Worm (Caenorhabditis elegans) whole organism, early embryonic: ENCODE results near the gene unc-84.

Experiments used
- B0310.2 ChIP-seq: sonication (generic microtip); optimal IDR thresholded peaks from 2 replicates; lab custom pipeline; 2016; ENCODE audit warnings: mild to moderate bottlenecking, missing genetic modification characterization, missing compliant biosample characterization
- F13C5.2 ChIP-seq: sonication (generic microtip); optimal IDR thresholded peaks from 2 replicates; lab custom pipeline; 2017; ENCODE audit warnings: mild to moderate bottlenecking, missing genetic modification characterization, inconsistent platforms, missing compliant biosample characterization
- aly-1 ChIP-seq: sonication (generic microtip); optimal IDR thresholded peaks from 2 replicates; lab custom pipeline; 2016; ENCODE audit warnings: missing genetic modification characterization, missing compliant biosample characterization
- ama-1 ChIP-seq: fragments of 150-350 bp; optimal IDR thresholded peaks from 2 replicates; lab custom pipeline; 2014
- ceh-13 ChIP-seq: fragments of 200-800 bp; sonication (Bioruptor generic); optimal IDR thresholded peaks from 2 replicates; lab custom pipeline; 2018; ENCODE audit warnings: mild to moderate bottlenecking, missing genetic modification characterization, missing compliant biosample characterization
- ets-7 ChIP-seq: sonication (generic microtip); optimal IDR thresholded peaks from 2 replicates; lab custom pipeline; 2016; ENCODE audit warnings: missing genotype, missing genetic modification characterization, missing compliant biosample characterization
- hmg-4 ChIP-seq: fragments of 200-800 bp; sonication (Bioruptor generic); optimal IDR thresholded peaks from 2 replicates; lab custom pipeline; 2018; ENCODE audit warnings: mild to moderate bottlenecking, missing genetic modification characterization, missing compliant biosample characterization
- scrt-1 ChIP-seq: fragments of 200-800 bp; sonication (Bioruptor generic); IDR thresholded peaks from 2 replicates; pipeline ENCODE4 v1.3.6; 2022; ENCODE audit warnings: missing genetic modification characterization, missing compliant biosample characterization
- sea-1 ChIP-seq: fragments of 200-800 bp; sonication (Bioruptor generic); conservative IDR thresholded peaks from 2 replicates; pipeline ENCODE4 v1.3.6; 2022; ENCODE audit warnings: missing genetic modification characterization, missing compliant biosample characterization
- tbx-11 ChIP-seq: fragments of 200-800 bp; sonication (Bioruptor generic); IDR thresholded peaks from 2 replicates; pipeline ENCODE4 v1.3.6; 2022; ENCODE audit warnings: missing genetic modification characterization, missing compliant biosample characterization
- tbx-37 ChIP-seq: fragments of 200-800 bp; sonication (Bioruptor generic); conservative IDR thresholded peaks from 2 replicates; pipeline ENCODE4 v1.3.6; 2022; ENCODE audit warnings: missing genetic modification reagents, missing genetic modification characterization, missing compliant biosample characterization
- tra-4 ChIP-seq: sonication (generic microtip); optimal IDR thresholded peaks from 2 replicates; lab custom pipeline; 2017; ENCODE audit warnings: missing genetic modification characterization, missing compliant biosample characterization

DNA sequence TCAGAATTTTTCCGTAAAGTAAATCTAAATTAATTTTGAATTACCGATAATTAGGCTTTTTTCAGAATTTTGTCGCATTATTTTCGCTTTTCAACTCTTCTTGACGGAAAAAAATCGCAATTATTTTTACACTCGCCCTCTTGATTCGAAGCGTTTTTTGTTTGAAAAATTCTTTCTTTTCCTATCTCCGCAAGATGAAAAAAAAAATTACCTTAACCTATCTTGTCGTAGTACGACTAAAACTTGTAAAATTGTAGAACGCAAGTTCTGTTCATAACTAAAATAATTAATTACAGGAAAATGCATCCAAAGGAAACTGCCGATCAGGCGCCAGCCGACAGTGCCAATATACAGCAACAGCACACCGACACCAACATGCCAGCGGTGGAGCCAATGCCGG is 15.6 kb downstream of the unc-84 start, which contains the start of gene F54B11.7:
- TF ChIP-seq tbx-11 (GFP tag; lab: Robert Waterston, UW) (no peak), ama-1 (lab: Kevin White, UChicago) (no peak), sea-1 (GFP tag; lab: Robert Waterston, UW) (no peak), scrt-1 (GFP tag; lab: Robert Waterston, UW) (no peak), ets-7 (tag; lab: Kevin White, UChicago) (no peak), B0310.2 (tag; lab: Kevin White, UChicago) (no peak), ceh-13 (GFP tag; lab: Kevin White, UChicago) (no peak), hmg-4 (GFP tag; lab: Kevin White, UChicago) (no peak), aly-1 (no peak), tra-4 (tag; lab: Kevin White, UChicago) (no peak), F13C5.2 (tag; lab: Kevin White, UChicago) (no peak), tbx-37 (GFP tag; lab: Robert Waterston, UW) (no peak)
